Worm (Caenorhabditis elegans): ENCODE measurements around the gene R107.2.

DNA sequence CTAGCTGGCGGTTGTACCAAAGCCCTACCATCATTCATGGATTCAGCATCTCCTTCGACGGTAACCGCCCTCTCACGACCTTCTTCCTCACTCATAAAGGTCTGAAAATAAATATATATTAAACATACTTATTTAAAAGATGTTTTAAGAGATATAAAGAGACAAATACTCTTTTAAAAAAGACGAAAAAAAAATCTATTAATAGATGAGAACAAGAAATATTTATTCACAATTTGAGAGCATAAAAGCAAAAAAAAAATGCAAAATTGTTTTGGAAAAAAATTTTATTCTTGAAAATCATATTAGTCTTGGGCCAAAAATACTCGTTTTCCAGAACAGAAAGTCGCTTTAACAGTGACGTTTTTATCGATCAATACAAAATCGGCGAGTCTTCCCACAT, 49.1 kb downstream of the R107.2 start, which contains the start of gene skat-1:
- TF ChIP-seq lin-1 (GFP tag; IDR thresholded peaks at IDR 0.05) (no peak), lin-13 (GFP tag; optimal IDR thresholded peaks at IDR 0.05) (no peak), mep-1 (tag; optimal IDR thresholded peaks at IDR 0.05) (no peak), ama-1 (optimal IDR thresholded peaks at IDR 0.05) (no peak), F10B5.3 (tag; optimal IDR thresholded peaks at IDR 0.05) (no peak), snpc-4 (tag; optimal IDR thresholded peaks at IDR 0.05) (no peak), lsy-2 (tag; optimal IDR thresholded peaks at IDR 0.05) (no peak)
